Fruit fly (Drosophila melanogaster) whole organism, embryonic: ENCODE results near the gene Spase12.

Experiments used
- CG13894 ChIP-seq: fragments of 200-800 bp; sonication (Bioruptor generic); optimal IDR thresholded peaks from 3 replicates; lab custom pipeline; 2018; ENCODE audit warnings: missing biosample characterization, mild to moderate bottlenecking, missing genetic modification characterization, moderate library complexity
- CG31224 ChIP-seq: fragments of 200-800 bp; sonication (Bioruptor generic); IDR thresholded peaks from 2 replicates; pipeline ENCODE4 v1.3.6; 2022; ENCODE audit warnings: missing biosample characterization, missing genetic modification characterization
- CG8290 ChIP-seq, 3 experiments: fragments of 200-800 bp; sonication (Bioruptor generic); optimal IDR thresholded peaks; 2 replicates each; lab custom pipeline; 2016 to 2019; ENCODE audit warnings: missing biosample characterization in 3 of 3, missing genetic modification characterization in 3 of 3, mild to moderate bottlenecking in 2 of 3, moderate library complexity in 1 of 3
- Doc3 ChIP-seq: fragments of 200-800 bp; sonication (Bioruptor generic); IDR thresholded peaks from 3 replicates; pipeline ENCODE4 v1.3.6; 2022; ENCODE audit warnings: missing biosample characterization, missing genetic modification characterization; ENCODE audit not compliant: partially characterized antibody
- pan ChIP-seq, 4 experiments: fragments of >200 bp in 3 of 4; fragments of 200-800 bp in 1 of 4; sonication (Bioruptor generic) in 1 of 4; optimal IDR thresholded peaks in 3 of 4; IDR thresholded peaks in 1 of 4; 2 replicates each; pipeline versions ENCODE4 v1.3.6 to Lab custom; 2017 to 2022; ENCODE audit warnings: missing biosample characterization in 2 of 4, missing genetic modification characterization in 2 of 4, mixed read lengths in 1 of 4

DNA sequence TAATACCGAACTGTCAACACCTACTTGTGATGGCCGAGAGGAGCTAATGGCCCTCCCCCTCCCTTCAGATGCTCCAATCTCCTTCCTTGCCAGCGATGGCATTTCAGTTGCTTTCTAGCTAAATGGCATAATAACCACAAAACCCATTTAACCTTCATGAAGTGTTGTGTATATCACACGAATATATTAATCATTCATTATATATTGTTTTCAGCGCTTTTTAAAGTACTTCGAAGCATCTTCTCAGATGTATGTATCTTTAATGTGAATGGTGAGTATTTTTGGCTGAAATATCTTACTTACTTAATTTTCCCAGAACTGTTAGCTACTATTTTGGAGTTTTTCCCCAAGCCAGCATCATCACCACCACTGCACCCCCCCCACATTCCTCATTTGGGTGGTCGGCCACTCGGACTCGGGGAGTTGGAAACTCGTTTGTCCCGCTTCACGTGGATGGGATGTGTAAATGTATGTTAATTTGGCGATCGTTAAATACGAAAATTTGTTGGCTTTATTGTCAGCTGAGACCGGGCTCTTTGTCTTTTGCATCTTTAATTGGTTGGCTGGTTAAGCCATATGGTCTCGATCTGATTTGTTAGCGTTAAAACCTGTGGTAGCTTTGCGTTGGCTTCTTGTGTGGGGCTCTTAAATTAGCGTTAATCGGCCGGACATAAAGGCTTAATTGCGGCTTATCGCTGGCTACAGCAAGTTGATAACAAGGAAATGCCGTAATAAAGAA is 21.5 kb upstream of the Spase12 start:
- TF ChIP-seq CG31224 (GFP tag; lab: Robert Waterston, UW), result no peak
- no peak for TF ChIP-seq CG13894 (tag; lab: Kevin White, UChicago)
- no peak for TF ChIP-seq Doc3 (GFP tag; lab: Robert Waterston, UW)
- TF ChIP-seq CG8290 (GFP tag; optimal IDR thresholded peaks at IDR 0.05; lab: Kevin White, UChicago), result no peak
- no peak for TF ChIP-seq CG8290 (tag; optimal IDR thresholded peaks at IDR 0.05; lab: Kevin White, UChicago)
- TF ChIP-seq pan (optimal IDR thresholded peaks at IDR 0.05; lab: Kevin White, UChicago), result no peak
- no peak for TF ChIP-seq pan (GFP tag; optimal IDR thresholded peaks at IDR 0.05 in 1 of 2, IDR thresholded peaks at IDR 0.05 in 1 of 2)
